Fruit fly (Drosophila melanogaster) whole organism, prepupa: ENCODE results near the gene Ufsp2.
A peak's percentile ranks its signal among the peaks of the same experiment; 100 is the strongest.

Experiments
- CG10631 ChIP-seq: fragments of 200-800 bp; sonication (Bioruptor generic); optimal IDR thresholded peaks from 2 replicates; lab custom pipeline; 2016; ENCODE audit warnings: missing biosample characterization, missing genetic modification characterization
- CG10669 ChIP-seq: fragments of 200-800 bp; sonication (Bioruptor generic); optimal IDR thresholded peaks from 3 replicates; lab custom pipeline; 2018; ENCODE audit warnings: missing biosample characterization, mild to moderate bottlenecking, missing genetic modification characterization, moderate library complexity
- CG11294 ChIP-seq: fragments of 200-800 bp; sonication (Bioruptor generic); IDR thresholded peaks from 2 replicates; pipeline ENCODE4 v1.3.6; 2022; ENCODE audit warnings: missing biosample characterization, missing genetic modification characterization
- CG11762 ChIP-seq: fragments of 200-800 bp; sonication (Bioruptor generic); optimal IDR thresholded peaks from 3 replicates; lab custom pipeline; 2016; ENCODE audit warnings: missing biosample characterization, missing genetic modification characterization; ENCODE audit not compliant: insufficient read depth
- CG15336 ChIP-seq: fragments of 200-800 bp; sonication (Bioruptor generic); IDR thresholded peaks from 2 replicates; pipeline ENCODE4 v1.3.6; 2022; ENCODE audit warnings: missing biosample characterization, missing genetic modification characterization
- CG1621 ChIP-seq: fragments of 200-800 bp; sonication (Bioruptor generic); optimal IDR thresholded peaks from 3 replicates; lab custom pipeline; 2018; ENCODE audit warnings: missing biosample characterization, mild to moderate bottlenecking, missing genetic modification characterization
- CG16779 ChIP-seq: fragments of 200-800 bp; sonication (Bioruptor generic); optimal IDR thresholded peaks from 3 replicates; lab custom pipeline; 2017; ENCODE audit warnings: missing biosample characterization, mild to moderate bottlenecking, missing genetic modification characterization
- CG3032 ChIP-seq: fragments of 200-800 bp; optimal IDR thresholded peaks from 2 replicates; lab custom pipeline; 2019; ENCODE audit warnings: missing biosample characterization, mild to moderate bottlenecking, missing genetic modification characterization, moderate library complexity
- CG31627 ChIP-seq: fragments of 200-800 bp; sonication (Bioruptor generic); optimal IDR thresholded peaks from 3 replicates; lab custom pipeline; 2016; ENCODE audit warnings: missing biosample characterization, missing genetic modification characterization
- CG32006 ChIP-seq: fragments of 200-800 bp; sonication (Bioruptor generic); optimal IDR thresholded peaks from 3 replicates; lab custom pipeline; 2017; ENCODE audit warnings: missing biosample characterization, mild to moderate bottlenecking, missing genetic modification characterization
- CG4318 ChIP-seq: fragments of 200-800 bp; sonication (Bioruptor generic); optimal IDR thresholded peaks from 3 replicates; lab custom pipeline; 2017; ENCODE audit warnings: missing biosample characterization, mild to moderate bottlenecking, missing genetic modification characterization
- CG6163 ChIP-seq: fragments of 200-800 bp; sonication (Bioruptor generic); IDR thresholded peaks from 3 replicates; pipeline ENCODE4 v1.3.6; 2022; ENCODE audit warnings: missing biosample characterization, missing genetic modification characterization
- CG6276 ChIP-seq: fragments of 200-800 bp; sonication (Bioruptor generic); optimal IDR thresholded peaks from 2 replicates; lab custom pipeline; 2017; ENCODE audit warnings: missing biosample characterization, mild to moderate bottlenecking, missing genetic modification characterization
- CG6792 ChIP-seq: fragments of 200-800 bp; sonication (Bioruptor generic); optimal IDR thresholded peaks from 3 replicates; lab custom pipeline; 2016; ENCODE audit warnings: missing biosample characterization, missing genetic modification characterization
- CG6808 ChIP-seq: fragments of 200-800 bp; sonication (Bioruptor generic); optimal IDR thresholded peaks from 3 replicates; lab custom pipeline; 2017; ENCODE audit warnings: missing biosample characterization, missing genetic modification characterization, mild to moderate bottlenecking, moderate library complexity, missing genetic modification reagents
- CG6854 ChIP-seq: fragments of 200-800 bp; sonication (Bioruptor generic); optimal IDR thresholded peaks from 2 replicates; lab custom pipeline; 2017; ENCODE audit warnings: missing biosample characterization, mild to moderate bottlenecking, missing genetic modification characterization
- CG7368 ChIP-seq: fragments of 200-800 bp; sonication (Bioruptor generic); optimal IDR thresholded peaks from 3 replicates; lab custom pipeline; 2016; ENCODE audit warnings: missing biosample characterization, missing genetic modification characterization
- CG8119 ChIP-seq: fragments of 200-800 bp; sonication (Bioruptor generic); IDR thresholded peaks from 3 replicates; pipeline ENCODE4 v1.3.6; 2022; ENCODE audit warnings: missing biosample characterization, missing genetic modification characterization
- CG8319 ChIP-seq: fragments of 200-800 bp; sonication (Bioruptor generic); optimal IDR thresholded peaks from 3 replicates; lab custom pipeline; 2016; ENCODE audit warnings: missing biosample characterization, missing genetic modification characterization
- Eip75B ChIP-seq: fragments of 200-800 bp; sonication (Bioruptor generic); optimal IDR thresholded peaks from 3 replicates; lab custom pipeline; 2016; ENCODE audit warnings: missing biosample characterization, missing genetic modification characterization
- Eip78C ChIP-seq: fragments of 200-800 bp; sonication (Bioruptor generic); peaks from one replicate; lab custom pipeline; 2016; ENCODE audit warnings: missing biosample characterization, missing genetic modification characterization
- Eip93F ChIP-seq: fragments of 200-800 bp; sonication (Bioruptor generic); optimal IDR thresholded peaks from 2 replicates; lab custom pipeline; 2016; ENCODE audit warnings: missing biosample characterization, mild to moderate bottlenecking, missing genetic modification characterization
- Ets21C ChIP-seq: fragments of 200-800 bp; sonication (Bioruptor generic); optimal IDR thresholded peaks from 3 replicates; lab custom pipeline; 2016; ENCODE audit warnings: missing biosample characterization, missing genetic modification characterization
- Ets96B ChIP-seq: fragments of 200-800 bp; optimal IDR thresholded peaks from 2 replicates; lab custom pipeline; 2019; ENCODE audit warnings: missing biosample characterization, mild to moderate bottlenecking, missing genetic modification characterization, moderate library complexity
- Gug ChIP-seq: fragments of 200-800 bp; sonication (Bioruptor generic); IDR thresholded peaks from 2 replicates; pipeline ENCODE4 v1.3.6; 2022; ENCODE audit warnings: missing biosample characterization, missing genetic modification characterization
- Hr38 ChIP-seq: sonication (Bioruptor generic); optimal IDR thresholded peaks from 2 replicates; lab custom pipeline; 2016; ENCODE audit warnings: missing biosample characterization, missing genetic modification characterization
- Hr39 ChIP-seq: fragments of 200-800 bp; sonication (Bioruptor generic); optimal IDR thresholded peaks from 2 replicates; lab custom pipeline; 2016; ENCODE audit warnings: missing biosample characterization, missing genetic modification characterization
- Lpt ChIP-seq: fragments of 200-800 bp; sonication (Bioruptor generic); optimal IDR thresholded peaks from 3 replicates; lab custom pipeline; 2016; ENCODE audit warnings: missing biosample characterization, missing genetic modification characterization
- Met ChIP-seq: fragments of 200-800 bp; sonication (Bioruptor generic); optimal IDR thresholded peaks from 3 replicates; lab custom pipeline; 2016; ENCODE audit warnings: missing biosample characterization, missing genetic modification characterization
- OdsH ChIP-seq: fragments of 200-800 bp; sonication (Bioruptor generic); optimal IDR thresholded peaks from 3 replicates; lab custom pipeline; 2016; ENCODE audit warnings: missing biosample characterization, missing genetic modification characterization
- Smox ChIP-seq: fragments of 200-800 bp; sonication (Bioruptor generic); optimal IDR thresholded peaks from 3 replicates; lab custom pipeline; 2016; ENCODE audit warnings: missing biosample characterization, missing genetic modification characterization
- Sox14 ChIP-seq: fragments of 200-800 bp; sonication (Bioruptor generic); optimal IDR thresholded peaks from 3 replicates; lab custom pipeline; 2016; ENCODE audit warnings: missing biosample characterization, missing genetic modification characterization
- Sox15 ChIP-seq: fragments of 200-800 bp; sonication (Bioruptor generic); optimal IDR thresholded peaks from 3 replicates; lab custom pipeline; 2016; ENCODE audit warnings: missing biosample characterization, missing genetic modification characterization
- achi ChIP-seq: fragments of 200-800 bp; sonication (Bioruptor generic); optimal IDR thresholded peaks from 3 replicates; lab custom pipeline; 2016; ENCODE audit warnings: missing biosample characterization, missing genetic modification characterization
- acj6 ChIP-seq: fragments of 200-800 bp; sonication (Bioruptor generic); optimal IDR thresholded peaks from 3 replicates; lab custom pipeline; 2016; ENCODE audit warnings: missing biosample characterization, missing genetic modification characterization
- cyc ChIP-seq: fragments of 200-800 bp; sonication (Bioruptor generic); optimal IDR thresholded peaks from 3 replicates; lab custom pipeline; 2016; ENCODE audit warnings: missing biosample characterization, missing genetic modification characterization
- dac ChIP-seq: fragments of 200-800 bp; sonication (Bioruptor generic); optimal IDR thresholded peaks from 2 replicates; lab custom pipeline; 2017; ENCODE audit warnings: missing biosample characterization, mild to moderate bottlenecking, missing genetic modification characterization
- dsx ChIP-seq: fragments of 200-800 bp; optimal IDR thresholded peaks from 3 replicates; lab custom pipeline; 2019; ENCODE audit warnings: missing biosample characterization, mild to moderate bottlenecking, missing genetic modification characterization, moderate library complexity; ENCODE audit not compliant: poor library complexity, severe bottlenecking
- eg ChIP-seq: fragments of 200-800 bp; sonication (Bioruptor generic); IDR thresholded peaks from 3 replicates; pipeline ENCODE4 v1.3.6; 2022; ENCODE audit warnings: missing biosample characterization, missing genetic modification characterization
- fd59A ChIP-seq: fragments of 200-800 bp; sonication (Bioruptor generic); optimal IDR thresholded peaks from 2 replicates; lab custom pipeline; 2017; ENCODE audit warnings: missing biosample characterization, mild to moderate bottlenecking, missing genetic modification characterization, missing genetic modification reagents
- fkh ChIP-seq: fragments of 200-800 bp; sonication (Bioruptor generic); optimal IDR thresholded peaks from 3 replicates; lab custom pipeline; 2017; ENCODE audit warnings: missing biosample characterization, mild to moderate bottlenecking, missing genetic modification characterization, moderate library complexity
- lz ChIP-seq: fragments of 200-800 bp; sonication (Bioruptor generic); optimal IDR thresholded peaks from 3 replicates; lab custom pipeline; 2016; ENCODE audit warnings: missing biosample characterization, missing genetic modification characterization
- net ChIP-seq: fragments of 200-800 bp; sonication (Bioruptor generic); optimal IDR thresholded peaks from 3 replicates; lab custom pipeline; 2016; ENCODE audit warnings: missing biosample characterization, missing genetic modification characterization
- pdm3 ChIP-seq: fragments of 200-800 bp; sonication (Bioruptor generic); optimal IDR thresholded peaks from 3 replicates; lab custom pipeline; 2016; ENCODE audit warnings: missing biosample characterization, missing genetic modification characterization
- salr ChIP-seq, 2 experiments: fragments of 200-800 bp; sonication (Bioruptor generic); optimal IDR thresholded peaks; 3 replicates each; lab custom pipeline; 2016 to 2018; ENCODE audit warnings: missing biosample characterization in 2 of 2, missing genetic modification characterization in 2 of 2, mild to moderate bottlenecking in 1 of 2
- spab ChIP-seq: fragments of 200-800 bp; sonication (Bioruptor generic); optimal IDR thresholded peaks from 2 replicates; lab custom pipeline; 2017; ENCODE audit warnings: missing biosample characterization, mild to moderate bottlenecking, missing genetic modification characterization, missing genetic modification reagents
- ss ChIP-seq, 2 experiments: fragments of 200-800 bp; sonication (Bioruptor generic); optimal IDR thresholded peaks; 2 replicates in 1 of 2; 3 replicates in 1 of 2; lab custom pipeline; 2017 to 2018; ENCODE audit warnings: mild to moderate bottlenecking in 2 of 2, missing biosample characterization in 2 of 2, missing genetic modification characterization in 2 of 2, moderate library complexity in 1 of 2
- topi ChIP-seq: fragments of 200-800 bp; sonication (Bioruptor generic); optimal IDR thresholded peaks from 3 replicates; lab custom pipeline; 2016; ENCODE audit warnings: missing biosample characterization, missing genetic modification characterization
- vri ChIP-seq: fragments of 200-800 bp; sonication (Bioruptor generic); optimal IDR thresholded peaks from 3 replicates; lab custom pipeline; 2016; ENCODE audit warnings: missing biosample characterization, mild to moderate bottlenecking, missing genetic modification characterization

Gene Ufsp2

DNA sequence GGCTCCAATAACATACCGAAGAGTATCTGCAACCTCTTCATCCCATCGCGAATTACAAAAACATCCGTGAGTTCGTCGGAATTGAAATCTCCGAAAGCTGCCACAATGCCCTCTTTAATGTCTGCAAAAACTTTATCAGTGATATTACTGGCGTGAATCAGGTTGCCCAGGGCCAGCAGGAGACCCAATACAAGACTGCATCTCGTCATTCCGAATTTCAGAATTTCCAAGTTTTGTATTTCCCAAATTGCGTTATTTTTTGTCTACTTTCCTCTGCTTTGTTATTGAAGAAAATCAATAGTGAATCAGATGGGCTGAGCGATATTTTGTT is 13.7 kb upstream of the Ufsp2 start:
- no peak for TF ChIP-seq CG7368
- TF ChIP-seq Eip78C = peak; percentile 17
- no peak for TF ChIP-seq Ets21C
- no peak for TF ChIP-seq Sox15

DNA sequence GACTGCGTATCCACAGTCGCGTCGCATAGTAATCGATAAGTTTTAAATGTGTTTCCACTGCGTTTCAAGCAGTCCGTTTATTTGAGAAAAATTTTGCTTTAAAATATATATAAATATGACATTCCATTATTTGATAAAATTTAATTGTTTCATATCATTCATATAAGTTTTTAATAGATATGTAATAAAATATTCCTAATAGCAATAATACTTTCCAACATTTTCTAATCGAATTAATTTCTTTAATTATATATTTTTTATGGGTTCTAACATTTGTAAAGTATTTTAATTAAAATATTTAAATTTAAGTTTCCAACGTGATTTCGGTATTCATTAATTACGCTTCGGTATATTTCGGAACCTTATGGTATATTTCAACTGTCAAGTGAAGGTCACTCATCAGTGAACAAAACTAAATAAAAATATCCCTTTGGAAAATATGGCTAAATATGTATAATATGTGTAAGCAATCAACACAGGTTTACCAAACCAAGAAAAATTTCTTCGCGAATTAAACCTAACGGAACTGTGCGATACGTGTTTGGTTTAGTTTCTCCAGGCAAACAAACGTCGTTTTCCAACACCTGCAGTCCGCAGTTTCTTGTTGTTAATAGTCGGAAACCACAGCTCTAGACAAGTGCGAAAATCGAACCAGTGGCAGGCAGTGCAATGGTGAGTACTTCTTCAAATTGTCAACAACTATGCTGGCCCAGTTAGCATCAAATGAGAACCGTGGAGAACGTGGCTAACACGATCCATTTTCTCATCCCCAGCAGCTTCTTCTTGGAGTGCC is 13.1 kb upstream of the Ufsp2 start, which contains the start of the genes CG7739 and SCCRO:
TSS of gene CG7739 (minus strand) at position 8 of the 793 bp plus-strand sequence.
TSS of gene SCCRO (plus strand) at position 370 of the 793 bp plus-strand sequence.
- TF ChIP-seq CG32006 (GFP tag; lab: Kevin White, UChicago) = no peak
- no peak for TF ChIP-seq CG6854 (GFP tag; lab: Kevin White, UChicago)
- TF ChIP-seq CG6808 (GFP tag; lab: Kevin White, UChicago) = no peak
- no peak for TF ChIP-seq spab (GFP tag; lab: Kevin White, UChicago)
- no peak for TF ChIP-seq Sox15
- TF ChIP-seq CG8319 (GFP tag; lab: Kevin White, UChicago) = no peak
- no peak for TF ChIP-seq CG4318 (GFP tag; lab: Kevin White, UChicago)
- peak; percentile 57; the same call in 2 of the 3 replicates for TF ChIP-seq CG8119 (GFP tag; lab: Robert Waterston, UW)
- TF ChIP-seq salr (GFP tag; optimal IDR thresholded peaks at IDR 0.05; lab: Kevin White, UChicago) = no peak
- TF ChIP-seq Gug (GFP tag; lab: Robert Waterston, UW) = peak; percentile 63
- TF ChIP-seq Sox14 (GFP tag; lab: Kevin White, UChicago) = peak; percentile 25
- TF ChIP-seq CG10669 (GFP tag; lab: Kevin White, UChicago) = peak; percentile 21
- peak; percentile 23 for TF ChIP-seq cyc
- peak; percentile 65 for TF ChIP-seq Eip78C
- no peak for TF ChIP-seq Hr38 (GFP tag; lab: Kevin White, UChicago)
- TF ChIP-seq CG16779 (tag; lab: Kevin White, UChicago) = no peak
- peak; percentile 51; the same call in 1 of the 2 replicates for TF ChIP-seq CG15336 (GFP tag; lab: Robert Waterston, UW)
- peak; percentile 17 for TF ChIP-seq lz (GFP tag; lab: Kevin White, UChicago)
- TF ChIP-seq Eip75B (GFP tag; lab: Kevin White, UChicago) = peak; percentile 2
- TF ChIP-seq topi (GFP tag; lab: Kevin White, UChicago) = peak; percentile 15
- TF ChIP-seq OdsH = no peak
- TF ChIP-seq fkh = peak; percentile 42
- TF ChIP-seq Met (GFP tag; lab: Kevin White, UChicago) = no peak
- peak; percentile 43 for TF ChIP-seq CG10631
- peak; percentile 20 for TF ChIP-seq net (GFP tag; lab: Kevin White, UChicago)
- no peak for TF ChIP-seq CG11762 (GFP tag; lab: Kevin White, UChicago)
- TF ChIP-seq pdm3 (GFP tag; lab: Kevin White, UChicago) = no peak
- no peak for TF ChIP-seq dac (GFP tag; lab: Kevin White, UChicago)
- peak; percentile 59 for TF ChIP-seq CG3032 (tag; lab: Kevin White, UChicago)
- no peak for TF ChIP-seq CG7368
- TF ChIP-seq fd59A (GFP tag; lab: Kevin White, UChicago) = no peak
- peak; percentile 33 for TF ChIP-seq acj6 (GFP tag; lab: Kevin White, UChicago)
- TF ChIP-seq eg (GFP tag; lab: Robert Waterston, UW) = peak; percentile 86
- TF ChIP-seq CG11294 (GFP tag; lab: Robert Waterston, UW) = 0 out of 2 replicates have a peak, but pooled peaks have one; percentile 37
- no peak for TF ChIP-seq Lpt (GFP tag; lab: Kevin White, UChicago)
- TF ChIP-seq achi (GFP tag; lab: Kevin White, UChicago) = no peak
- TF ChIP-seq Ets96B (tag; lab: Kevin White, UChicago) = peak; percentile 56
- no peak for TF ChIP-seq CG1621
- TF ChIP-seq Eip93F (GFP tag; lab: Kevin White, UChicago) = peak; percentile 64
- TF ChIP-seq ss (GFP tag; optimal IDR thresholded peaks at IDR 0.05; lab: Kevin White, UChicago) = no peak
- TF ChIP-seq Smox = no peak
- TF ChIP-seq CG6276 (GFP tag; lab: Kevin White, UChicago) = no peak
- TF ChIP-seq Hr39 (GFP tag; lab: Kevin White, UChicago) = peak; percentile 11
- TF ChIP-seq vri = peak; percentile 44
- TF ChIP-seq dsx (GFP tag; lab: Kevin White, UChicago) = no peak
- TF ChIP-seq CG6163 = peak; percentile 51; the same call in 2 of the 3 replicates
- TF ChIP-seq CG31627 (GFP tag; lab: Kevin White, UChicago) = peak; percentile 38
- no peak for TF ChIP-seq CG6792 (GFP tag; lab: Kevin White, UChicago)
